Worm (Caenorhabditis elegans) whole organism, L4 larva: ENCODE measurements around the gene ulp-1.

ENCODE experiments used
- F10B5.3 ChIP-seq: sonication (generic microtip); optimal IDR thresholded peaks from 2 replicates; lab custom pipeline; 2016; ENCODE audit warnings: mild to moderate bottlenecking, missing genetic modification characterization, missing compliant biosample characterization
- ZK546.5 ChIP-seq, 2 experiments: sonication (generic microtip); optimal IDR thresholded peaks; 2 replicates each; lab custom pipeline; 2017; ENCODE audit warnings: missing biosample characterization in 2 of 2, missing genetic modification characterization in 2 of 2
- aha-1 ChIP-seq: fragments of 150-350 bp; peaks from one replicate; lab custom pipeline; 2014; ENCODE audit warnings: missing biosample characterization, missing genetic modification characterization
- ceh-28 ChIP-seq: fragments of 150-350 bp; optimal IDR thresholded peaks from 2 replicates; lab custom pipeline; 2014; ENCODE audit warnings: missing biosample characterization, missing genetic modification reagents, missing genetic modification characterization
- ceh-44 ChIP-seq: fragments of 200-800 bp; sonication (Bioruptor generic); IDR thresholded peaks from 2 replicates; pipeline ENCODE4 v1.3.6; 2022; ENCODE audit warnings: missing genetic modification reagents, missing genetic modification characterization, missing compliant biosample characterization
- ceh-82 ChIP-seq: sonication (generic microtip); optimal IDR thresholded peaks from 2 replicates; lab custom pipeline; 2017; ENCODE audit warnings: missing biosample characterization, missing genetic modification characterization
- cey-2 ChIP-seq: sonication (generic microtip); optimal IDR thresholded peaks from 3 replicates; lab custom pipeline; 2017; ENCODE audit warnings: missing genetic modification characterization, mild to moderate bottlenecking, missing compliant biosample characterization, antibody characterized with exemption, borderline replicate concordance; ENCODE audit not compliant: insufficient read depth
- daf-16 ChIP-seq, 3 experiments: sonication (generic microtip); optimal IDR thresholded peaks; 2 replicates each; lab custom pipeline; 2016 to 2017; ENCODE audit warnings: missing genetic modification characterization in 3 of 3, missing genetic modification reagents in 3 of 3, mild to moderate bottlenecking in 2 of 3, missing compliant biosample characterization in 2 of 3, missing biosample characterization in 1 of 3, moderate library complexity in 1 of 3
- daf-19 ChIP-seq: fragments of 200-800 bp; sonication (Bioruptor generic); conservative IDR thresholded peaks from 2 replicates; pipeline ENCODE4 v1.3.6; 2022; ENCODE audit warnings: missing genetic modification characterization, missing compliant biosample characterization
- daf-8 ChIP-seq: fragments of 200-800 bp; sonication (Bioruptor generic); IDR thresholded peaks from 2 replicates; pipeline ENCODE4 v1.3.6; 2022; ENCODE audit warnings: missing genetic modification characterization, missing compliant biosample characterization
- dmd-6 ChIP-seq: fragments of 200-800 bp; sonication (Bioruptor generic); IDR thresholded peaks from 2 replicates; pipeline ENCODE4 v1.3.6; 2022; ENCODE audit warnings: missing genetic modification reagents, missing genetic modification characterization, missing compliant biosample characterization
- dmd-8 ChIP-seq: fragments of 200-800 bp; sonication (Bioruptor generic); IDR thresholded peaks from 2 replicates; pipeline ENCODE4 v1.3.6; 2022; ENCODE audit warnings: missing genetic modification characterization, missing compliant biosample characterization
- dmd-9 ChIP-seq: fragments of 200-800 bp; sonication (Bioruptor generic); IDR thresholded peaks from 2 replicates; pipeline ENCODE4 v1.3.6; 2022; ENCODE audit warnings: missing genetic modification reagents, missing genetic modification characterization, missing compliant biosample characterization
- dpl-1 ChIP-seq: fragments of 150-350 bp; optimal IDR thresholded peaks from 2 replicates; lab custom pipeline; 2014; ENCODE audit warnings: missing biosample characterization, missing genetic modification reagents, missing genetic modification characterization
- duxl-1 ChIP-seq: sonication (generic microtip); optimal IDR thresholded peaks from 2 replicates; lab custom pipeline; 2016; ENCODE audit warnings: mild to moderate bottlenecking, missing genetic modification characterization, moderate library complexity, missing compliant biosample characterization; ENCODE audit not compliant: poor library complexity
- dve-1 ChIP-seq: sonication (generic microtip); optimal IDR thresholded peaks from 2 replicates; lab custom pipeline; 2017; ENCODE audit warnings: antibody characterized with exemption, mild to moderate bottlenecking, missing genetic modification characterization, missing compliant biosample characterization; ENCODE audit not compliant: insufficient read depth
- egl-43 ChIP-seq: fragments of 200-800 bp; sonication (Bioruptor generic); IDR thresholded peaks from 2 replicates; pipeline ENCODE4 v1.3.6; 2022; ENCODE audit warnings: missing genetic modification reagents, missing genetic modification characterization, missing compliant biosample characterization
- fkh-10 ChIP-seq: fragments of 150-350 bp; optimal IDR thresholded peaks from 2 replicates; lab custom pipeline; 2014; ENCODE audit warnings: missing biosample characterization, missing genetic modification reagents, missing genetic modification characterization
- gei-8 ChIP-seq: fragments of 200-800 bp; sonication (Bioruptor generic); optimal IDR thresholded peaks from 2 replicates; lab custom pipeline; 2018; ENCODE audit warnings: mild to moderate bottlenecking, missing genetic modification characterization, missing compliant biosample characterization
- hif-1 ChIP-seq, 2 experiments: sonication (generic microtip); optimal IDR thresholded peaks; 2 replicates each; lab custom pipeline; 2016 to 2017; ENCODE audit warnings: missing compliant biosample characterization in 2 of 2, missing genetic modification characterization in 2 of 2, missing genetic modification reagents in 2 of 2, missing genotype in 2 of 2, mild to moderate bottlenecking in 1 of 2
- hlh-11 ChIP-seq: fragments of 200-800 bp; sonication (Bioruptor generic); optimal IDR thresholded peaks from 2 replicates; lab custom pipeline; 2018; ENCODE audit warnings: mild to moderate bottlenecking, missing genetic modification characterization, missing compliant biosample characterization
- lim-7 ChIP-seq: fragments of 200-800 bp; sonication (Bioruptor generic); IDR thresholded peaks from 2 replicates; pipeline ENCODE4 v1.3.6; 2022; ENCODE audit warnings: missing genetic modification characterization, missing compliant biosample characterization
- lin-1 ChIP-seq: fragments of 200-800 bp; sonication (Bioruptor generic); IDR thresholded peaks from 2 replicates; pipeline ENCODE4 v1.3.6; 2022; ENCODE audit warnings: missing genetic modification reagents, missing genetic modification characterization, missing compliant biosample characterization
- lsy-2 ChIP-seq, 2 experiments: fragments of 150-350 bp in 1 of 2; sonication (generic microtip) in 1 of 2; optimal IDR thresholded peaks; 2 replicates each; lab custom pipeline; 2014 to 2017; ENCODE audit warnings: missing biosample characterization in 2 of 2, missing genetic modification characterization in 2 of 2
- madf-5 ChIP-seq, 2 experiments: fragments of 200-800 bp; sonication (Bioruptor generic); IDR thresholded peaks; 2 replicates each; pipeline ENCODE4 v1.3.6; 2022; ENCODE audit warnings: missing compliant biosample characterization in 2 of 2, missing genetic modification characterization in 2 of 2
- mdl-1 ChIP-seq, 2 experiments: fragments of 150-350 bp in 1 of 2; sonication (generic microtip) in 1 of 2; optimal IDR thresholded peaks; 2 replicates each; lab custom pipeline; 2014 to 2017; ENCODE audit warnings: missing biosample characterization in 2 of 2, missing genetic modification characterization in 2 of 2
- mdt-29 ChIP-seq: fragments of 200-800 bp; sonication (Bioruptor generic); IDR thresholded peaks from 2 replicates; pipeline ENCODE4 v1.3.6; 2022; ENCODE audit warnings: missing genetic modification reagents, missing genetic modification characterization, missing compliant biosample characterization
- mxl-2 ChIP-seq: fragments of 200-800 bp; sonication (Bioruptor generic); conservative IDR thresholded peaks from 2 replicates; pipeline ENCODE4 v1.3.6; 2022; ENCODE audit warnings: missing genetic modification reagents, missing genetic modification characterization, missing compliant biosample characterization
- mxl-3 ChIP-seq: fragments of 200-800 bp; sonication (Bioruptor generic); optimal IDR thresholded peaks from 2 replicates; lab custom pipeline; 2018; ENCODE audit warnings: mild to moderate bottlenecking, missing genetic modification characterization, missing compliant biosample characterization
- nhr-10 ChIP-seq: fragments of 150-350 bp; optimal IDR thresholded peaks from 2 replicates; lab custom pipeline; 2014; ENCODE audit warnings: missing biosample characterization, missing genetic modification characterization
- nhr-111 ChIP-seq: fragments of 200-800 bp; sonication (Bioruptor generic); optimal IDR thresholded peaks from 2 replicates; lab custom pipeline; 2018; ENCODE audit warnings: mild to moderate bottlenecking, missing genetic modification characterization, missing compliant biosample characterization
- nhr-25 ChIP-seq: sonication (generic microtip); optimal IDR thresholded peaks from 2 replicates; lab custom pipeline; 2017; ENCODE audit warnings: missing genetic modification characterization, mild to moderate bottlenecking, missing compliant biosample characterization, antibody characterized with exemption, moderate library complexity, borderline replicate concordance; ENCODE audit not compliant: insufficient read depth
- nhr-28 ChIP-seq: fragments of 150-350 bp; optimal IDR thresholded peaks from 2 replicates; lab custom pipeline; 2014; ENCODE audit warnings: missing biosample characterization, missing genetic modification characterization
- nhr-48 ChIP-seq: sonication (generic microtip); optimal IDR thresholded peaks from 2 replicates; lab custom pipeline; 2016; ENCODE audit warnings: mild to moderate bottlenecking, missing genetic modification characterization, missing compliant biosample characterization
- nhr-77 ChIP-seq: fragments of 150-350 bp; optimal IDR thresholded peaks from 2 replicates; lab custom pipeline; 2014; ENCODE audit warnings: missing biosample characterization, missing genetic modification characterization
- pqm-1 ChIP-seq: sonication (generic microtip); optimal IDR thresholded peaks from 2 replicates; lab custom pipeline; 2017; ENCODE audit warnings: missing biosample characterization, missing genetic modification characterization
- rbr-2 ChIP-seq: sonication (generic microtip); optimal IDR thresholded peaks from 2 replicates; lab custom pipeline; 2016; ENCODE audit warnings: missing genotype, missing genetic modification characterization, missing compliant biosample characterization
- saeg-2 ChIP-seq: fragments of 200-800 bp; sonication (Bioruptor generic); IDR thresholded peaks from 2 replicates; pipeline ENCODE4 v1.3.6; 2022; ENCODE audit warnings: missing genetic modification reagents, missing genetic modification characterization, missing compliant biosample characterization
- sdz-12 ChIP-seq: fragments of 200-800 bp; sonication (Bioruptor generic); optimal IDR thresholded peaks from 2 replicates; lab custom pipeline; 2018; ENCODE audit warnings: mild to moderate bottlenecking, missing genetic modification characterization, missing compliant biosample characterization
- snpc-4 ChIP-seq: fragments of 150-350 bp; optimal IDR thresholded peaks from 2 replicates; lab custom pipeline; 2014; ENCODE audit warnings: missing biosample characterization, missing genetic modification characterization
- spr-1 ChIP-seq: sonication (generic microtip); optimal IDR thresholded peaks from 2 replicates; lab custom pipeline; 2016; ENCODE audit warnings: mild to moderate bottlenecking, missing genetic modification characterization, missing compliant biosample characterization
- spr-3 ChIP-seq: fragments of 200-800 bp; sonication (Bioruptor generic); optimal IDR thresholded peaks from 2 replicates; lab custom pipeline; 2018; ENCODE audit warnings: mild to moderate bottlenecking, missing genetic modification characterization, missing compliant biosample characterization
- unc-130 ChIP-seq: sonication (generic microtip); optimal IDR thresholded peaks from 2 replicates; lab custom pipeline; 2016; ENCODE audit warnings: missing genetic modification reagents, missing genetic modification characterization, missing compliant biosample characterization
- unc-39 ChIP-seq: sonication (generic microtip); optimal IDR thresholded peaks from 2 replicates; lab custom pipeline; 2017; ENCODE audit warnings: missing biosample characterization, missing genetic modification characterization
- vab-7 ChIP-seq: fragments of 200-800 bp; sonication (Bioruptor generic); IDR thresholded peaks from 2 replicates; pipeline ENCODE4 v1.3.6; 2022; ENCODE audit warnings: missing genetic modification reagents, missing genetic modification characterization, missing compliant biosample characterization
- zip-11 ChIP-seq: fragments of 200-800 bp; sonication (Bioruptor generic); IDR thresholded peaks from 2 replicates; pipeline ENCODE4 v1.3.6; 2022; ENCODE audit warnings: missing genetic modification characterization, missing compliant biosample characterization
- zip-2 ChIP-seq: fragments of 150-350 bp; optimal IDR thresholded peaks from 2 replicates; lab custom pipeline; 2014; ENCODE audit warnings: missing biosample characterization, missing genetic modification characterization
- ztf-11 ChIP-seq: fragments of 150-350 bp; optimal IDR thresholded peaks from 2 replicates; lab custom pipeline; 2014; ENCODE audit warnings: missing biosample characterization, missing genetic modification characterization
- ztf-7 ChIP-seq: fragments of 150-350 bp; optimal IDR thresholded peaks from 2 replicates; lab custom pipeline; 2014; ENCODE audit warnings: missing biosample characterization, missing genetic modification characterization

The ulp-1 gene

DNA sequence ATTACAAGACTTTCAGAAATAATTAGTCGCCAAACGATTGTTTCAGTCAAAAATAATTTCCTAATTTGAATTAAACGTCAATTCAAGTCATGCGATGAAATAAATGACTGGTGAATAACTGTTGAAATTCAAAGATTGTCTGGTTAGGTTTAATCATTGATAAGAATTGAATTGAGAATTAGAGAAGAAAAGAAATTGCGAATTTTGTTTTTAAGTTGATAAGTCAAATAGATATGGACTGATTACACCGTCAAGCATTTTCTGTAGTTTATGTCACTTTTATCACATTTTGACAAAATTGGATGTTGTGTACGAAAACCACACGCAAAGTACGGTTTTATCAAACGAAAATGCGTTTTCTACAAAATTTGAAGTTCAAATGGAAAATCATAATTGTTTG lies 31.7 kb upstream of the ulp-1 start (continued):
- TF ChIP-seq duxl-1 (tag; lab: Kevin White, UChicago) (no peak), snpc-4 (no peak), lim-7 (GFP tag; lab: Robert Waterston, UW) (no peak), ceh-82 (no peak), mxl-3 (no peak), sdz-12 (GFP tag; lab: Kevin White, UChicago) (no peak), zip-11 (GFP tag; lab: Robert Waterston, UW) (no peak), aha-1 (tag; lab: Kevin White, UChicago) (peak; percentile 86), ceh-44 (GFP tag; lab: Robert Waterston, UW) (no peak), lsy-2 (tag; optimal IDR thresholded peaks at IDR 0.05; lab: Kevin White, UChicago) (peak in 1 of 2 experiments; percentile 58), gei-8 (no peak), dmd-8 (GFP tag; lab: Robert Waterston, UW) (no peak), dpl-1 (peak; percentile 22), egl-43 (GFP tag; lab: Robert Waterston, UW) (no peak), zip-2 (tag; lab: Kevin White, UChicago) (no peak), unc-130 (GFP tag; lab: Kevin White, UChicago) (no peak), nhr-25 (tag; lab: Kevin White, UChicago) (no peak), ztf-11 (tag; lab: Kevin White, UChicago) (no peak), unc-39 (tag; lab: Kevin White, UChicago) (no peak), nhr-48 (tag; lab: Kevin White, UChicago) (peak; percentile 67), mdl-1 (tag; optimal IDR thresholded peaks at IDR 0.05; lab: Kevin White, UChicago) (no peak), spr-3 (no peak), nhr-10 (tag; lab: Kevin White, UChicago) (no peak), lin-1 (GFP tag; lab: Robert Waterston, UW) (peak; percentile 59), rbr-2 (tag; lab: Kevin White, UChicago) (no peak), vab-7 (GFP tag; lab: Robert Waterston, UW) (no peak), daf-8 (GFP tag; lab: Robert Waterston, UW) (no peak), fkh-10 (GFP tag; lab: Kevin White, UChicago) (no peak), nhr-111 (no peak), mxl-2 (GFP tag; lab: Robert Waterston, UW) (no peak), madf-5 (GFP tag; IDR thresholded peaks at IDR 0.05; lab: Robert Waterston, UW) (no peak), dmd-9 (GFP tag; lab: Robert Waterston, UW) (no peak)

DNA sequence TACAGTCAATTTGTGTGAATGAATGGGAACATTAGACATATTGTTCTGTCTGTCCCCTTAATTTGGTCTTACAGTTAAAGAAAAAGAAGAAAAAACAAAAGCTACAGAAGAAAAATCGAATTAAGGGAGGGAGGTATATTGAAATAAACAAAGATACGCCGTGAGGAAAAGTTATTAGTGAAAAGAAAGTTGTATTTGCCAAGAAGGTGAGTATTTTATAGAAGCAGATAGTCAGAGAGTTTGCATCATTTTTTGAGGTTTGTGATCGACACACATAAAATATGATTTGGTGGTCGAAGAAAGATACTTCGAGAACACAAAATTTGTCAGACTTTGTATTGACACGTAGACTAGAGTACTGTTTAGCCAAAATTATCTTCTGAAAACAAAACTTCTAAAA lies 30.8 kb upstream of the ulp-1 start:
- TF ChIP-seq dve-1 (tag; lab: Kevin White, UChicago), result peak; percentile 60
- TF ChIP-seq pqm-1 (tag; lab: Kevin White, UChicago), result peak; percentile 75
- no peak for TF ChIP-seq daf-19 (GFP tag; lab: Robert Waterston, UW)
- no peak for TF ChIP-seq nhr-10 (tag; lab: Kevin White, UChicago)
- no peak for TF ChIP-seq mdt-29 (GFP tag; lab: Robert Waterston, UW)
- TF ChIP-seq ztf-7 (tag; lab: Kevin White, UChicago), result peak; percentile 4
- TF ChIP-seq hif-1 (tag; optimal IDR thresholded peaks at IDR 0.05; lab: Kevin White, UChicago), result peak in 1 of 2 experiments; percentile 44
- TF ChIP-seq cey-2 (tag; lab: Kevin White, UChicago), result no peak
- TF ChIP-seq ceh-28, result no peak
- TF ChIP-seq nhr-77, result peak; percentile 71
- no peak for TF ChIP-seq nhr-25 (tag; lab: Kevin White, UChicago)
- no peak for TF ChIP-seq zip-2 (tag; lab: Kevin White, UChicago)
- TF ChIP-seq hlh-11, result no peak
- TF ChIP-seq nhr-28 (tag; lab: Kevin White, UChicago), result peak; percentile 96
- no peak for TF ChIP-seq F10B5.3
- no peak for TF ChIP-seq snpc-4
- TF ChIP-seq lsy-2 (tag; optimal IDR thresholded peaks at IDR 0.05; lab: Kevin White, UChicago), result peak in 1 of 2 experiments; percentile 28
- 0 out of 2 replicates have a peak, but pooled peaks have one; percentile 34 for TF ChIP-seq lim-7 (GFP tag; lab: Robert Waterston, UW)
- no peak for TF ChIP-seq saeg-2 (GFP tag; lab: Robert Waterston, UW)
- no peak for TF ChIP-seq spr-1
- TF ChIP-seq daf-16 (GFP tag; optimal IDR thresholded peaks at IDR 0.05; lab: Kevin White, UChicago), result no peak
- TF ChIP-seq daf-16 (tag; optimal IDR thresholded peaks at IDR 0.05; lab: Kevin White, UChicago), result peak; percentile 13
- no peak for TF ChIP-seq ZK546.5 (tag; optimal IDR thresholded peaks at IDR 0.05; lab: Kevin White, UChicago)
- no peak for TF ChIP-seq duxl-1 (tag; lab: Kevin White, UChicago)
- TF ChIP-seq zip-11 (GFP tag; lab: Robert Waterston, UW), result no peak
- no peak for TF ChIP-seq unc-130 (GFP tag; lab: Kevin White, UChicago)
- TF ChIP-seq dmd-9 (GFP tag; lab: Robert Waterston, UW), result no peak
- peak; percentile 34; the same call in 1 of the 2 replicates for TF ChIP-seq dmd-6 (GFP tag; lab: Robert Waterston, UW)
